Fruit fly (Drosophila melanogaster) whole organism, prepupa: ENCODE measurements around the gene Rpn7.

ENCODE experiments used
- Blimp-1 ChIP-seq: fragments of 200-800 bp; sonication (Bioruptor generic); optimal IDR thresholded peaks from 3 replicates; lab custom pipeline; 2017; ENCODE audit warnings: missing biosample characterization, missing genetic modification characterization, mild to moderate bottlenecking, moderate library complexity, missing genetic modification reagents
- CG10631 ChIP-seq: fragments of 200-800 bp; sonication (Bioruptor generic); optimal IDR thresholded peaks from 2 replicates; lab custom pipeline; 2016; ENCODE audit warnings: missing biosample characterization, missing genetic modification characterization
- CG10669 ChIP-seq: fragments of 200-800 bp; sonication (Bioruptor generic); optimal IDR thresholded peaks from 3 replicates; lab custom pipeline; 2018; ENCODE audit warnings: missing biosample characterization, mild to moderate bottlenecking, missing genetic modification characterization, moderate library complexity
- CG11294 ChIP-seq: fragments of 200-800 bp; sonication (Bioruptor generic); IDR thresholded peaks from 2 replicates; pipeline ENCODE4 v1.3.6; 2022; ENCODE audit warnings: missing biosample characterization, missing genetic modification characterization
- CG11762 ChIP-seq: fragments of 200-800 bp; sonication (Bioruptor generic); optimal IDR thresholded peaks from 3 replicates; lab custom pipeline; 2016; ENCODE audit warnings: missing biosample characterization, missing genetic modification characterization; ENCODE audit not compliant: insufficient read depth
- CG11902 ChIP-seq: fragments of 200-800 bp; sonication (Bioruptor generic); optimal IDR thresholded peaks from 3 replicates; lab custom pipeline; 2016; ENCODE audit warnings: missing biosample characterization, missing genetic modification characterization
- CG15336 ChIP-seq: fragments of 200-800 bp; sonication (Bioruptor generic); IDR thresholded peaks from 2 replicates; pipeline ENCODE4 v1.3.6; 2022; ENCODE audit warnings: missing biosample characterization, missing genetic modification characterization
- CG16779 ChIP-seq: fragments of 200-800 bp; sonication (Bioruptor generic); optimal IDR thresholded peaks from 3 replicates; lab custom pipeline; 2017; ENCODE audit warnings: missing biosample characterization, mild to moderate bottlenecking, missing genetic modification characterization
- CG3032 ChIP-seq: fragments of 200-800 bp; optimal IDR thresholded peaks from 2 replicates; lab custom pipeline; 2019; ENCODE audit warnings: missing biosample characterization, mild to moderate bottlenecking, missing genetic modification characterization, moderate library complexity
- CG31627 ChIP-seq: fragments of 200-800 bp; sonication (Bioruptor generic); optimal IDR thresholded peaks from 3 replicates; lab custom pipeline; 2016; ENCODE audit warnings: missing biosample characterization, missing genetic modification characterization
- CG32006 ChIP-seq: fragments of 200-800 bp; sonication (Bioruptor generic); optimal IDR thresholded peaks from 3 replicates; lab custom pipeline; 2017; ENCODE audit warnings: missing biosample characterization, mild to moderate bottlenecking, missing genetic modification characterization
- CG34406 ChIP-seq: fragments of 200-800 bp; sonication (Bioruptor generic); optimal IDR thresholded peaks from 3 replicates; lab custom pipeline; 2016; ENCODE audit warnings: missing biosample characterization, missing genetic modification characterization
- CG4318 ChIP-seq: fragments of 200-800 bp; sonication (Bioruptor generic); optimal IDR thresholded peaks from 3 replicates; lab custom pipeline; 2017; ENCODE audit warnings: missing biosample characterization, mild to moderate bottlenecking, missing genetic modification characterization
- CG6276 ChIP-seq: fragments of 200-800 bp; sonication (Bioruptor generic); optimal IDR thresholded peaks from 2 replicates; lab custom pipeline; 2017; ENCODE audit warnings: missing biosample characterization, mild to moderate bottlenecking, missing genetic modification characterization
- CG6808 ChIP-seq: fragments of 200-800 bp; sonication (Bioruptor generic); optimal IDR thresholded peaks from 3 replicates; lab custom pipeline; 2017; ENCODE audit warnings: missing biosample characterization, missing genetic modification characterization, mild to moderate bottlenecking, moderate library complexity, missing genetic modification reagents
- CG6854 ChIP-seq: fragments of 200-800 bp; sonication (Bioruptor generic); optimal IDR thresholded peaks from 2 replicates; lab custom pipeline; 2017; ENCODE audit warnings: missing biosample characterization, mild to moderate bottlenecking, missing genetic modification characterization
- CG7368 ChIP-seq: fragments of 200-800 bp; sonication (Bioruptor generic); optimal IDR thresholded peaks from 3 replicates; lab custom pipeline; 2016; ENCODE audit warnings: missing biosample characterization, missing genetic modification characterization
- CG8319 ChIP-seq: fragments of 200-800 bp; sonication (Bioruptor generic); optimal IDR thresholded peaks from 3 replicates; lab custom pipeline; 2016; ENCODE audit warnings: missing biosample characterization, missing genetic modification characterization
- CG8632 ChIP-seq: fragments of 200-800 bp; sonication (Bioruptor generic); optimal IDR thresholded peaks from 3 replicates; lab custom pipeline; 2016; ENCODE audit warnings: missing biosample characterization, missing genetic modification characterization
- Eip75B ChIP-seq: fragments of 200-800 bp; sonication (Bioruptor generic); optimal IDR thresholded peaks from 3 replicates; lab custom pipeline; 2016; ENCODE audit warnings: missing biosample characterization, missing genetic modification characterization
- Eip78C ChIP-seq: fragments of 200-800 bp; sonication (Bioruptor generic); peaks from one replicate; lab custom pipeline; 2016; ENCODE audit warnings: missing biosample characterization, missing genetic modification characterization
- Eip93F ChIP-seq: fragments of 200-800 bp; sonication (Bioruptor generic); optimal IDR thresholded peaks from 2 replicates; lab custom pipeline; 2016; ENCODE audit warnings: missing biosample characterization, mild to moderate bottlenecking, missing genetic modification characterization
- Ets96B ChIP-seq: fragments of 200-800 bp; optimal IDR thresholded peaks from 2 replicates; lab custom pipeline; 2019; ENCODE audit warnings: missing biosample characterization, mild to moderate bottlenecking, missing genetic modification characterization, moderate library complexity
- Gug ChIP-seq: fragments of 200-800 bp; sonication (Bioruptor generic); IDR thresholded peaks from 2 replicates; pipeline ENCODE4 v1.3.6; 2022; ENCODE audit warnings: missing biosample characterization, missing genetic modification characterization
- Hr38 ChIP-seq: sonication (Bioruptor generic); optimal IDR thresholded peaks from 2 replicates; lab custom pipeline; 2016; ENCODE audit warnings: missing biosample characterization, missing genetic modification characterization
- Hr39 ChIP-seq: fragments of 200-800 bp; sonication (Bioruptor generic); optimal IDR thresholded peaks from 2 replicates; lab custom pipeline; 2016; ENCODE audit warnings: missing biosample characterization, missing genetic modification characterization
- Hr4 ChIP-seq: fragments of 200-800 bp; sonication (Bioruptor generic); optimal IDR thresholded peaks from 3 replicates; lab custom pipeline; 2016; ENCODE audit warnings: missing biosample characterization, missing genetic modification characterization
- Lpt ChIP-seq: fragments of 200-800 bp; sonication (Bioruptor generic); optimal IDR thresholded peaks from 3 replicates; lab custom pipeline; 2016; ENCODE audit warnings: missing biosample characterization, missing genetic modification characterization
- Met ChIP-seq: fragments of 200-800 bp; sonication (Bioruptor generic); optimal IDR thresholded peaks from 3 replicates; lab custom pipeline; 2016; ENCODE audit warnings: missing biosample characterization, missing genetic modification characterization
- Smox ChIP-seq: fragments of 200-800 bp; sonication (Bioruptor generic); optimal IDR thresholded peaks from 3 replicates; lab custom pipeline; 2016; ENCODE audit warnings: missing biosample characterization, missing genetic modification characterization
- Sox102F ChIP-seq: fragments of 200-800 bp; sonication (Bioruptor generic); optimal IDR thresholded peaks from 2 replicates; lab custom pipeline; 2016; ENCODE audit warnings: missing biosample characterization, mild to moderate bottlenecking, missing genetic modification characterization
- Sox14 ChIP-seq: fragments of 200-800 bp; sonication (Bioruptor generic); optimal IDR thresholded peaks from 3 replicates; lab custom pipeline; 2016; ENCODE audit warnings: missing biosample characterization, missing genetic modification characterization
- achi ChIP-seq: fragments of 200-800 bp; sonication (Bioruptor generic); optimal IDR thresholded peaks from 3 replicates; lab custom pipeline; 2016; ENCODE audit warnings: missing biosample characterization, missing genetic modification characterization
- acj6 ChIP-seq: fragments of 200-800 bp; sonication (Bioruptor generic); optimal IDR thresholded peaks from 3 replicates; lab custom pipeline; 2016; ENCODE audit warnings: missing biosample characterization, missing genetic modification characterization
- cyc ChIP-seq: fragments of 200-800 bp; sonication (Bioruptor generic); optimal IDR thresholded peaks from 3 replicates; lab custom pipeline; 2016; ENCODE audit warnings: missing biosample characterization, missing genetic modification characterization
- dac ChIP-seq: fragments of 200-800 bp; sonication (Bioruptor generic); optimal IDR thresholded peaks from 2 replicates; lab custom pipeline; 2017; ENCODE audit warnings: missing biosample characterization, mild to moderate bottlenecking, missing genetic modification characterization
- eg ChIP-seq: fragments of 200-800 bp; sonication (Bioruptor generic); IDR thresholded peaks from 3 replicates; pipeline ENCODE4 v1.3.6; 2022; ENCODE audit warnings: missing biosample characterization, missing genetic modification characterization
- esn ChIP-seq: fragments of 200-800 bp; sonication (Bioruptor generic); optimal IDR thresholded peaks from 2 replicates; lab custom pipeline; 2016; ENCODE audit warnings: missing biosample characterization, mild to moderate bottlenecking, missing genetic modification characterization, moderate library complexity
- fd59A ChIP-seq: fragments of 200-800 bp; sonication (Bioruptor generic); optimal IDR thresholded peaks from 2 replicates; lab custom pipeline; 2017; ENCODE audit warnings: missing biosample characterization, mild to moderate bottlenecking, missing genetic modification characterization, missing genetic modification reagents
- fd85E ChIP-seq: fragments of 200-800 bp; sonication (Bioruptor generic); optimal IDR thresholded peaks from 3 replicates; lab custom pipeline; 2016; ENCODE audit warnings: missing biosample characterization, missing genetic modification characterization
- fkh ChIP-seq: fragments of 200-800 bp; sonication (Bioruptor generic); optimal IDR thresholded peaks from 3 replicates; lab custom pipeline; 2017; ENCODE audit warnings: missing biosample characterization, mild to moderate bottlenecking, missing genetic modification characterization, moderate library complexity
- lz ChIP-seq: fragments of 200-800 bp; sonication (Bioruptor generic); optimal IDR thresholded peaks from 3 replicates; lab custom pipeline; 2016; ENCODE audit warnings: missing biosample characterization, missing genetic modification characterization
- net ChIP-seq: fragments of 200-800 bp; sonication (Bioruptor generic); optimal IDR thresholded peaks from 3 replicates; lab custom pipeline; 2016; ENCODE audit warnings: missing biosample characterization, missing genetic modification characterization
- pdm3 ChIP-seq: fragments of 200-800 bp; sonication (Bioruptor generic); optimal IDR thresholded peaks from 3 replicates; lab custom pipeline; 2016; ENCODE audit warnings: missing biosample characterization, missing genetic modification characterization
- salr ChIP-seq, 2 experiments: fragments of 200-800 bp; sonication (Bioruptor generic); optimal IDR thresholded peaks; 3 replicates each; lab custom pipeline; 2016 to 2018; ENCODE audit warnings: missing biosample characterization in 2 of 2, missing genetic modification characterization in 2 of 2, mild to moderate bottlenecking in 1 of 2
- spab ChIP-seq: fragments of 200-800 bp; sonication (Bioruptor generic); optimal IDR thresholded peaks from 2 replicates; lab custom pipeline; 2017; ENCODE audit warnings: missing biosample characterization, mild to moderate bottlenecking, missing genetic modification characterization, missing genetic modification reagents
- ss ChIP-seq, 2 experiments: fragments of 200-800 bp; sonication (Bioruptor generic); optimal IDR thresholded peaks; 2 replicates in 1 of 2; 3 replicates in 1 of 2; lab custom pipeline; 2017 to 2018; ENCODE audit warnings: mild to moderate bottlenecking in 2 of 2, missing biosample characterization in 2 of 2, missing genetic modification characterization in 2 of 2, moderate library complexity in 1 of 2
- svp ChIP-seq: fragments of 200-800 bp; sonication (Bioruptor generic); peaks from one replicate; lab custom pipeline; 2016; ENCODE audit warnings: missing biosample characterization, missing genetic modification characterization
- vri ChIP-seq: fragments of 200-800 bp; sonication (Bioruptor generic); optimal IDR thresholded peaks from 3 replicates; lab custom pipeline; 2016; ENCODE audit warnings: missing biosample characterization, mild to moderate bottlenecking, missing genetic modification characterization

Gene Rpn7

dm6 chr3R:22470064-22470463, 8.2 kb upstream of the Rpn7 start:
- no peak for TF ChIP-seq Sox14 (GFP tag; lab: Kevin White, UChicago)
- TF ChIP-seq fkh (GFP tag; lab: Kevin White, UChicago) = no peak
- TF ChIP-seq lz = no peak
- no peak for TF ChIP-seq CG7368
- no peak for TF ChIP-seq Eip78C (GFP tag; lab: Kevin White, UChicago)
- no peak for TF ChIP-seq acj6 (GFP tag; lab: Kevin White, UChicago)
- no peak for TF ChIP-seq Hr38

dm6 chr3R:22468829-22469487, 7.1 kb upstream of the Rpn7 start:
- TF ChIP-seq Hr4 (GFP tag; lab: Kevin White, UChicago) (peak; percentile 75), CG6276 (GFP tag; lab: Kevin White, UChicago) (no peak), CG8319 (GFP tag; lab: Kevin White, UChicago) (peak; percentile 12), vri (no peak), Ets96B (tag; lab: Kevin White, UChicago) (peak; percentile 76), CG31627 (GFP tag; lab: Kevin White, UChicago) (peak; percentile 69), Hr38 (no peak), fd85E (GFP tag; lab: Kevin White, UChicago) (no peak), net (peak; percentile 60), Gug (GFP tag; lab: Robert Waterston, UW) (peak; percentile 60), esn (GFP tag; lab: Kevin White, UChicago) (no peak), CG3032 (tag; lab: Kevin White, UChicago) (peak; percentile 73), dac (GFP tag; lab: Kevin White, UChicago) (peak; percentile 47), Hr39 (peak; percentile 63), ss (GFP tag; optimal IDR thresholded peaks at IDR 0.05; lab: Kevin White, UChicago) (peak in 1 of 2 experiments; percentile 71), CG6854 (no peak), fkh (GFP tag; lab: Kevin White, UChicago) (no peak), CG11902 (GFP tag; lab: Kevin White, UChicago) (peak; percentile 33), CG11294 (GFP tag; lab: Robert Waterston, UW) (peak; percentile 65), Met (GFP tag; lab: Kevin White, UChicago) (peak; percentile 69), CG34406 (GFP tag; lab: Kevin White, UChicago) (peak; percentile 57), Sox14 (GFP tag; lab: Kevin White, UChicago) (peak; percentile 68), Eip93F (GFP tag; lab: Kevin White, UChicago) (peak; percentile 5), Smox (GFP tag; lab: Kevin White, UChicago) (peak; percentile 61), CG6808 (GFP tag; lab: Kevin White, UChicago) (peak; percentile 57), CG10631 (GFP tag; lab: Kevin White, UChicago) (peak; percentile 61), salr (GFP tag; optimal IDR thresholded peaks at IDR 0.05; lab: Kevin White, UChicago) (peak in 1 of 2 experiments; percentile 59), CG4318 (GFP tag; lab: Kevin White, UChicago) (no peak), svp (GFP tag; lab: Kevin White, UChicago) (peak; percentile 85), Eip75B (GFP tag; lab: Kevin White, UChicago) (peak; percentile 78), fd59A (GFP tag; lab: Kevin White, UChicago) (no peak), Lpt (GFP tag; lab: Kevin White, UChicago) (no peak), CG8632 (GFP tag; lab: Kevin White, UChicago) (peak; percentile 33), CG10669 (no peak), pdm3 (GFP tag; lab: Kevin White, UChicago) (no peak), CG11762 (GFP tag; lab: Kevin White, UChicago) (peak; percentile 31), CG32006 (peak; percentile 74), spab (GFP tag; lab: Kevin White, UChicago) (peak; percentile 58), Sox102F (GFP tag; lab: Kevin White, UChicago) (peak; percentile 70), eg (GFP tag; lab: Robert Waterston, UW) (peak; percentile 68; the same call in 2 of the 3 replicates), Blimp-1 (GFP tag; lab: Kevin White, UChicago) (no peak), achi (GFP tag; lab: Kevin White, UChicago) (peak; percentile 66), CG16779 (tag; lab: Kevin White, UChicago) (peak; percentile 49), cyc (peak; percentile 69), CG15336 (GFP tag; lab: Robert Waterston, UW) (peak; percentile 76)
